Worm (Caenorhabditis elegans): Measurements from ENCODE around the gene kup-1.

The kup-1 gene

DNA sequence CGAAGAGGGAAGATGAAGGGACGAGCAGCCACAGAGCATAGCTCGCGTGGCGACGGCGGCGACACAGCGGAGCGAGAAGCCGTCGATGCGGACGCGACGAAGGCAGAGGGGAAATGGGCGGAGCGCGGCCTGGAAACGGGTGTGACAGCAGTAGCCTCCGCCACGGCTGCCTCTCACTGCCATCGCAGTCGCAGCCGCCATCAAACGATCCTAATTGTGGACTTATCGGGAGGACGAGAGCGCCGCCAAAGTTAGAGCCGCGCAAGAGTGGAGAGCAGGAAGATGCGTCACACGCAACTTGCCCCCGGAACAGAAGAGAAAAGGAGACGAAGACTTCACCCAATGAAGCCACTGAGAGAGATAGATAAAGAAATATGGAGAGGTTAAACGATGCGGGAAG, 16.4 kb downstream of the kup-1 start (continued):
- TF ChIP-seq attf-5 (GFP tag; optimal IDR thresholded peaks at IDR 0.05) = no peak
- no peak for TF ChIP-seq hrde-1 (tag; optimal IDR thresholded peaks at IDR 0.05; ENCODE audit: borderline replicate concordance)
- TF ChIP-seq F39B2.1 (GFP tag; IDR thresholded peaks at IDR 0.05) = no peak
- TF ChIP-seq dpl-1 (GFP tag; optimal IDR thresholded peaks at IDR 0.05) = no peak
- no peak for TF ChIP-seq hlh-12 (tag; optimal IDR thresholded peaks at IDR 0.05)
- no peak for TF ChIP-seq madf-3 (GFP tag; IDR thresholded peaks at IDR 0.05)
- TF ChIP-seq F57A8.1 (GFP tag; optimal IDR thresholded peaks at IDR 0.05) = no peak
- TF ChIP-seq tbp1 (GFP tag; optimal IDR thresholded peaks at IDR 0.05) = no peak
- no peak for TF ChIP-seq C17E4.6 (GFP tag; IDR thresholded peaks at IDR 0.05)
- TF ChIP-seq nhr-90 (tag; optimal IDR thresholded peaks at IDR 0.05) = no peak
- TF ChIP-seq fkh-3 (tag; optimal IDR thresholded peaks at IDR 0.05) = no peak
- no peak for TF ChIP-seq gei-17 (GFP tag; optimal IDR thresholded peaks at IDR 0.05)
- TF ChIP-seq snpc-4 (GFP tag; optimal IDR thresholded peaks at IDR 0.05) = no peak
- TF ChIP-seq snpc-4 (tag; optimal IDR thresholded peaks at IDR 0.05) = peak in 1 of 4 experiments; percentile 7
- no peak for TF ChIP-seq die-1 (tag; optimal IDR thresholded peaks at IDR 0.05)
- TF ChIP-seq egrh-3 (GFP tag; IDR thresholded peaks at IDR 0.05) = peak; percentile 93
- TF ChIP-seq cebp-2 (GFP tag; IDR thresholded peaks at IDR 0.05) = no peak
- TF ChIP-seq nhr-80 (tag; optimal IDR thresholded peaks at IDR 0.05) = no peak
- no peak for TF ChIP-seq bed-2 (GFP tag; IDR thresholded peaks at IDR 0.05)
- TF ChIP-seq lsy-27 (tag; optimal IDR thresholded peaks at IDR 0.05; ENCODE audit: borderline replicate concordance, insufficient read depth) = no peak
- TF ChIP-seq efl-1 (GFP tag; optimal IDR thresholded peaks at IDR 0.05) = no peak
- TF ChIP-seq him-1 (tag; optimal IDR thresholded peaks at IDR 0.05) = no peak
- TF ChIP-seq mxl-1 (tag; optimal IDR thresholded peaks at IDR 0.05) = no peak
- TF ChIP-seq ztf-18 (tag; optimal IDR thresholded peaks at IDR 0.05) = no peak
- TF ChIP-seq attf-6 (GFP tag; IDR thresholded peaks at IDR 0.05) = no peak
- TF ChIP-seq F23B12.7 (tag; optimal IDR thresholded peaks at IDR 0.05; ENCODE audit: insufficient read depth) = no peak
- TF ChIP-seq egl-44 (GFP tag; IDR thresholded peaks at IDR 0.05) = no peak
- no peak for TF ChIP-seq K11D2.4 (GFP tag; IDR thresholded peaks at IDR 0.05)
- no peak for TF ChIP-seq ztf-6 (GFP tag; IDR thresholded peaks at IDR 0.05)
- TF ChIP-seq atf-7 (tag; optimal IDR thresholded peaks at IDR 0.05) = no peak
- TF ChIP-seq Y56A3A.18 (GFP tag; IDR thresholded peaks at IDR 0.05) = no peak
- TF ChIP-seq ets-4 (GFP tag; optimal IDR thresholded peaks at IDR 0.05) = no peak
- no peak for TF ChIP-seq snpc-1.1 (tag; optimal IDR thresholded peaks at IDR 0.05; ENCODE audit: insufficient read depth)
- no peak for TF ChIP-seq F49E8.2 (tag; optimal IDR thresholded peaks at IDR 0.05; ENCODE audit: insufficient read depth)
- peak; percentile 23 for TF ChIP-seq lin-40 (tag; optimal IDR thresholded peaks at IDR 0.05)
- no peak for TF ChIP-seq rec-8 (tag; optimal IDR thresholded peaks at IDR 0.05)
- no peak for TF ChIP-seq let-607 (tag; optimal IDR thresholded peaks at IDR 0.05)
- TF ChIP-seq mel-28 (tag; optimal IDR thresholded peaks at IDR 0.05; ENCODE audit: borderline replicate concordance) = no peak
- no peak for TF ChIP-seq F57C9.4 (tag; optimal IDR thresholded peaks at IDR 0.05)
- no peak for TF ChIP-seq xnd-1 (tag; optimal IDR thresholded peaks at IDR 0.05)
- TF ChIP-seq cebp-1 (GFP tag; IDR thresholded peaks at IDR 0.05) = 0 out of 2 replicates have a peak, but pooled peaks have one; percentile 49
- peak; percentile 10 for TF ChIP-seq cebp-1 (tag; optimal IDR thresholded peaks at IDR 0.05)
- no peak for TF ChIP-seq Y95B8A.8 (GFP tag; IDR thresholded peaks at IDR 0.05)
- TF ChIP-seq ZK185.1 (tag; optimal IDR thresholded peaks at IDR 0.05; ENCODE audit: poor library complexity, severe bottlenecking) = no peak
- no peak for TF ChIP-seq ceh-91 (GFP tag; IDR thresholded peaks at IDR 0.05)
- TF ChIP-seq ceh-40 (GFP tag; IDR thresholded peaks at IDR 0.05) = no peak
- no peak for TF ChIP-seq lin-35 (GFP tag; optimal IDR thresholded peaks at IDR 0.05)
- TF ChIP-seq aptf-3 (GFP tag; IDR thresholded peaks at IDR 0.05) = no peak
- no peak for TF ChIP-seq dpff-1 (tag; optimal IDR thresholded peaks at IDR 0.05)

All from whole organism, young adult.